Worm (Caenorhabditis elegans) whole organism, L2 larva: Measurements from ENCODE around the gene dis-3.

Experiments
- R02D3.7 ChIP-seq: fragments of 150-350 bp; optimal IDR thresholded peaks from 2 replicates; lab custom pipeline; 2014; ENCODE audit warnings: missing biosample characterization, missing genetic modification characterization
- alr-1 ChIP-seq: fragments of 150-350 bp; optimal IDR thresholded peaks from 2 replicates; lab custom pipeline; 2014; ENCODE audit warnings: missing biosample characterization, missing genetic modification characterization
- ama-1 ChIP-seq: fragments of 150-350 bp; optimal IDR thresholded peaks from 2 replicates; lab custom pipeline; 2018; ENCODE audit warnings: inconsistent platforms
- blmp-1 ChIP-seq: sonication (generic microtip); optimal IDR thresholded peaks from 2 replicates; lab custom pipeline; 2017; ENCODE audit warnings: missing genetic modification characterization, mild to moderate bottlenecking, missing compliant biosample characterization, antibody characterized with exemption, moderate library complexity; ENCODE audit not compliant: insufficient read depth
- ceh-82 ChIP-seq: fragments of 150-350 bp; optimal IDR thresholded peaks from 2 replicates; lab custom pipeline; 2014; ENCODE audit warnings: missing biosample characterization, missing genetic modification characterization
- mdl-1 ChIP-seq, 2 experiments: fragments of 150-350 bp in 1 of 2; sonication (generic microtip) in 1 of 2; optimal IDR thresholded peaks; 2 replicates each; lab custom pipeline; 2017; ENCODE audit warnings: missing biosample characterization in 2 of 2, missing genetic modification characterization in 2 of 2
- nhr-11 ChIP-seq: fragments of 150-350 bp; optimal IDR thresholded peaks from 2 replicates; lab custom pipeline; 2014; ENCODE audit warnings: missing biosample characterization, missing genetic modification characterization
- nhr-77 ChIP-seq: fragments of 150-350 bp; optimal IDR thresholded peaks from 2 replicates; lab custom pipeline; 2014; ENCODE audit warnings: missing biosample characterization, missing genetic modification characterization
- snpc-4 ChIP-seq: fragments of 150-350 bp; optimal IDR thresholded peaks from 2 replicates; lab custom pipeline; 2014; ENCODE audit warnings: missing biosample characterization, missing genetic modification characterization
- zag-1 ChIP-seq: fragments of 150-350 bp; optimal IDR thresholded peaks from 2 replicates; lab custom pipeline; 2014; ENCODE audit warnings: missing biosample characterization, missing genetic modification characterization

ce11 chrIV:10112570-10112969, 15.6 kb downstream of the dis-3 start, which contains the start of gene nsph-3.2:
- TF ChIP-seq mdl-1 (tag; optimal IDR thresholded peaks at IDR 0.05; lab: Kevin White, UChicago), result no peak
- TF ChIP-seq blmp-1 (tag; lab: Kevin White, UChicago), result no peak
- no peak for TF ChIP-seq nhr-77 (tag; lab: Kevin White, UChicago)
- TF ChIP-seq alr-1, result no peak
- TF ChIP-seq R02D3.7, result no peak
- TF ChIP-seq ama-1, result no peak
- no peak for TF ChIP-seq ceh-82 (tag; lab: Kevin White, UChicago)
- TF ChIP-seq snpc-4 (tag; lab: Kevin White, UChicago), result no peak
- TF ChIP-seq nhr-11 (tag; lab: Kevin White, UChicago), result no peak
- TF ChIP-seq zag-1 (tag; lab: Kevin White, UChicago), result no peak
